Fruit fly (Drosophila melanogaster) whole organism, embryonic: ENCODE results near the gene Nepl12.
A peak's percentile ranks its signal among the peaks of the same experiment; 100 is the strongest.

Experiments
- Abd-B ChIP-seq: fragments of 200-800 bp; sonication (Bioruptor generic); optimal IDR thresholded peaks from 2 replicates; lab custom pipeline; 2018; ENCODE audit warnings: missing biosample characterization, mild to moderate bottlenecking, missing genetic modification characterization, moderate library complexity
- Ada2b ChIP-seq: fragments of 200-800 bp; sonication (Bioruptor generic); IDR thresholded peaks from 2 replicates; pipeline ENCODE4 v1.3.6; 2022; ENCODE audit warnings: missing biosample characterization, missing genetic modification characterization
- B-H2 ChIP-seq: fragments of 200-800 bp; sonication (Bioruptor generic); optimal IDR thresholded peaks from 2 replicates; lab custom pipeline; 2018; ENCODE audit warnings: missing biosample characterization, mild to moderate bottlenecking, missing genetic modification characterization
- Bgb ChIP-seq: fragments of 200-800 bp; sonication (Bioruptor generic); IDR thresholded peaks from 2 replicates; pipeline ENCODE4 v1.3.6; 2022; ENCODE audit warnings: missing biosample characterization, missing genetic modification characterization; ENCODE audit not compliant: partially characterized antibody
- CG10274 ChIP-seq: fragments of 200-800 bp; sonication (Bioruptor generic); optimal IDR thresholded peaks from 3 replicates; lab custom pipeline; 2017; ENCODE audit warnings: missing biosample characterization, mild to moderate bottlenecking, missing genetic modification characterization
- CG11504 ChIP-seq: fragments of 200-800 bp; sonication (Bioruptor generic); optimal IDR thresholded peaks from 3 replicates; lab custom pipeline; 2019; ENCODE audit warnings: missing biosample characterization, mild to moderate bottlenecking, missing genetic modification characterization, moderate library complexity
- CG11560 ChIP-seq: fragments of 200-800 bp; sonication (Bioruptor generic); IDR thresholded peaks from 3 replicates; pipeline ENCODE4 v1.3.6; 2022; ENCODE audit warnings: missing biosample characterization, missing genetic modification characterization
- CG12104 ChIP-seq: fragments of 200-800 bp; sonication (Bioruptor generic); optimal IDR thresholded peaks from 3 replicates; lab custom pipeline; 2016; ENCODE audit warnings: missing biosample characterization, missing genetic modification characterization
- CG12299 ChIP-seq: fragments of 200-800 bp; sonication (Bioruptor generic); optimal IDR thresholded peaks from 2 replicates; lab custom pipeline; 2018; ENCODE audit warnings: missing biosample characterization, mild to moderate bottlenecking, missing genetic modification characterization
- CG14860 ChIP-seq: fragments of 200-800 bp; sonication (Bioruptor generic); IDR thresholded peaks from 3 replicates; pipeline ENCODE4 v1.3.6; 2022; ENCODE audit warnings: missing biosample characterization, missing genetic modification characterization; ENCODE audit not compliant: partially characterized antibody
- CG18262 ChIP-seq: fragments of 200-800 bp; optimal IDR thresholded peaks from 3 replicates; lab custom pipeline; 2019; ENCODE audit warnings: missing biosample characterization, mild to moderate bottlenecking, missing genetic modification characterization, moderate library complexity
- CG2116 ChIP-seq: fragments of 200-800 bp; sonication (Bioruptor generic); optimal IDR thresholded peaks from 3 replicates; lab custom pipeline; 2018; ENCODE audit warnings: missing biosample characterization, mild to moderate bottlenecking, missing genetic modification characterization
- CG30020 ChIP-seq: fragments of 200-800 bp; optimal IDR thresholded peaks from 2 replicates; lab custom pipeline; 2019; ENCODE audit warnings: missing biosample characterization, mild to moderate bottlenecking, missing genetic modification characterization, moderate library complexity
- CG33213 ChIP-seq: fragments of 200-800 bp; sonication (Bioruptor generic); optimal IDR thresholded peaks from 3 replicates; lab custom pipeline; 2016; ENCODE audit warnings: missing biosample characterization, missing genetic modification characterization
- CG42726 ChIP-seq: fragments of 200-800 bp; sonication (Bioruptor generic); IDR thresholded peaks from 2 replicates; pipeline ENCODE4 v1.3.6; 2022; ENCODE audit warnings: missing biosample characterization, missing genetic modification characterization; ENCODE audit not compliant: partially characterized antibody
- CG4707 ChIP-seq: fragments of 200-800 bp; sonication (Bioruptor generic); optimal IDR thresholded peaks from 2 replicates; lab custom pipeline; 2018; ENCODE audit warnings: missing biosample characterization, mild to moderate bottlenecking, missing genetic modification characterization, moderate library complexity
- CG7556 ChIP-seq: fragments of 200-800 bp; sonication (Bioruptor generic); optimal IDR thresholded peaks from 2 replicates; lab custom pipeline; 2017; ENCODE audit warnings: missing biosample characterization, mild to moderate bottlenecking, missing genetic modification characterization
- CG9932 ChIP-seq: fragments of 200-800 bp; sonication (Bioruptor generic); IDR thresholded peaks from 2 replicates; pipeline ENCODE4 v1.3.6; 2022; ENCODE audit warnings: missing biosample characterization, missing genetic modification characterization
- D19A ChIP-seq: fragments of 200-800 bp; optimal IDR thresholded peaks from 3 replicates; lab custom pipeline; 2019; ENCODE audit warnings: missing biosample characterization, mild to moderate bottlenecking, missing genetic modification characterization, moderate library complexity
- Gsc ChIP-seq: fragments of 200-800 bp; sonication (Bioruptor generic); IDR thresholded peaks from 2 replicates; pipeline ENCODE4 v1.3.6; 2022; ENCODE audit warnings: missing biosample characterization, missing genetic modification characterization
- HmgD ChIP-seq: fragments of 200-800 bp; sonication (Bioruptor generic); optimal IDR thresholded peaks from 3 replicates; lab custom pipeline; 2016; ENCODE audit warnings: missing biosample characterization, missing genetic modification characterization
- NK7.1 ChIP-seq: fragments of 200-800 bp; sonication (Bioruptor generic); optimal IDR thresholded peaks from 3 replicates; lab custom pipeline; 2016; ENCODE audit warnings: missing biosample characterization, missing genetic modification characterization
- Poxn ChIP-seq: fragments of 200-800 bp; sonication (Bioruptor generic); IDR thresholded peaks from 2 replicates; pipeline ENCODE4 v1.3.6; 2022; ENCODE audit warnings: missing biosample characterization, missing genetic modification characterization
- Ravus ChIP-seq: fragments of 200-800 bp; sonication (Bioruptor generic); IDR thresholded peaks from 2 replicates; pipeline ENCODE4 v1.3.6; 2022; ENCODE audit warnings: missing biosample characterization, missing genetic modification characterization
- Sry-δ ChIP-seq: fragments of 200-800 bp; sonication (Bioruptor generic); optimal IDR thresholded peaks from 2 replicates; lab custom pipeline; 2016; ENCODE audit warnings: missing biosample characterization, missing genetic modification characterization
- Vsx1 ChIP-seq: fragments of 200-800 bp; sonication (Bioruptor generic); optimal IDR thresholded peaks from 2 replicates; lab custom pipeline; 2017; ENCODE audit warnings: missing biosample characterization, mild to moderate bottlenecking, missing genetic modification characterization, missing genetic modification reagents
- YL-1 ChIP-seq: fragments of 200-800 bp; sonication (Bioruptor generic); optimal IDR thresholded peaks from 3 replicates; lab custom pipeline; 2017; ENCODE audit warnings: missing biosample characterization, mild to moderate bottlenecking, missing genetic modification characterization
- amos ChIP-seq: fragments of 200-800 bp; sonication (Bioruptor generic); IDR thresholded peaks from 2 replicates; pipeline ENCODE4 v1.3.6; 2022; ENCODE audit warnings: missing biosample characterization, missing genetic modification characterization; ENCODE audit not compliant: partially characterized antibody
- bbx ChIP-seq: fragments of 200-800 bp; sonication (Bioruptor generic); IDR thresholded peaks from 2 replicates; pipeline ENCODE4 v1.3.6; 2022; ENCODE audit warnings: missing biosample characterization, missing genetic modification characterization; ENCODE audit not compliant: partially characterized antibody
- bigmax ChIP-seq: fragments of 200-800 bp; sonication (Bioruptor generic); optimal IDR thresholded peaks from 2 replicates; lab custom pipeline; 2018; ENCODE audit warnings: missing biosample characterization, mild to moderate bottlenecking, missing genetic modification characterization
- corto ChIP-seq: fragments of 200-800 bp; sonication (Bioruptor generic); optimal IDR thresholded peaks from 2 replicates; lab custom pipeline; 2016; ENCODE audit warnings: missing biosample characterization, mild to moderate bottlenecking, missing genetic modification characterization, moderate library complexity
- croc ChIP-seq: fragments of 200-800 bp; sonication (Bioruptor generic); conservative IDR thresholded peaks from 3 replicates; pipeline ENCODE4 v1.3.6; 2022; ENCODE audit warnings: missing biosample characterization, missing genetic modification characterization
- dm ChIP-seq: fragments of 200-800 bp; sonication (Bioruptor generic); optimal IDR thresholded peaks from 3 replicates; lab custom pipeline; 2016; ENCODE audit warnings: missing biosample characterization, missing genetic modification characterization
- dmrt11E ChIP-seq: fragments of 200-800 bp; sonication (Bioruptor generic); optimal IDR thresholded peaks from 3 replicates; lab custom pipeline; 2018; ENCODE audit warnings: missing biosample characterization, mild to moderate bottlenecking, missing genetic modification characterization, moderate library complexity
- fd3F ChIP-seq: fragments of 200-800 bp; sonication (Bioruptor generic); optimal IDR thresholded peaks from 2 replicates; lab custom pipeline; 2018; ENCODE audit warnings: missing biosample characterization, mild to moderate bottlenecking, missing genetic modification characterization, moderate library complexity
- fd64A ChIP-seq: fragments of 200-800 bp; sonication (Bioruptor generic); optimal IDR thresholded peaks from 3 replicates; lab custom pipeline; 2018; ENCODE audit warnings: missing biosample characterization, mild to moderate bottlenecking, missing genetic modification characterization
- fu2 ChIP-seq: fragments of 200-800 bp; sonication (Bioruptor generic); optimal IDR thresholded peaks from 2 replicates; lab custom pipeline; 2016; ENCODE audit warnings: missing biosample characterization, missing genetic modification characterization
- gro ChIP-seq: fragments of 200-800 bp; sonication (Bioruptor generic); optimal IDR thresholded peaks from 2 replicates; lab custom pipeline; 2016; ENCODE audit warnings: missing biosample characterization, missing genetic modification characterization
- ham ChIP-seq: fragments of 200-800 bp; sonication (Bioruptor generic); IDR thresholded peaks from 2 replicates; pipeline ENCODE4 v1.3.6; 2022; ENCODE audit warnings: missing biosample characterization, missing genetic modification characterization
- knrl ChIP-seq: fragments of 200-800 bp; sonication (Bioruptor generic); IDR thresholded peaks from 3 replicates; pipeline ENCODE4 v1.3.6; 2022; ENCODE audit warnings: missing biosample characterization, missing genetic modification characterization; ENCODE audit not compliant: partially characterized antibody
- lilli ChIP-seq: fragments of 200-800 bp; sonication (Bioruptor generic); optimal IDR thresholded peaks from 3 replicates; lab custom pipeline; 2016; ENCODE audit warnings: missing biosample characterization, missing genetic modification characterization
- pan ChIP-seq, 4 experiments: fragments of >200 bp in 3 of 4; fragments of 200-800 bp in 1 of 4; sonication (Bioruptor generic) in 1 of 4; optimal IDR thresholded peaks in 3 of 4; IDR thresholded peaks in 1 of 4; 2 replicates each; pipeline versions ENCODE4 v1.3.6 to Lab custom; 2017 to 2022; ENCODE audit warnings: missing biosample characterization in 2 of 4, missing genetic modification characterization in 2 of 4, mixed read lengths in 1 of 4
- pb ChIP-seq: fragments of 200-800 bp; sonication (Bioruptor generic); optimal IDR thresholded peaks from 3 replicates; lab custom pipeline; 2016; ENCODE audit warnings: missing biosample characterization, missing genetic modification characterization
- pzg ChIP-seq: fragments of 200-800 bp; sonication (Bioruptor generic); optimal IDR thresholded peaks from 3 replicates; lab custom pipeline; 2018; ENCODE audit warnings: missing biosample characterization, mild to moderate bottlenecking, missing genetic modification characterization, moderate library complexity
- row ChIP-seq: fragments of 200-800 bp; sonication (Bioruptor generic); IDR thresholded peaks from 3 replicates; pipeline ENCODE4 v1.3.6; 2022; ENCODE audit warnings: missing biosample characterization, missing genetic modification characterization
- seq ChIP-seq: fragments of 200-800 bp; sonication (Bioruptor generic); IDR thresholded peaks from 2 replicates; pipeline ENCODE4 v1.3.6; 2022; ENCODE audit warnings: missing biosample characterization, missing genetic modification characterization
- shn ChIP-seq: fragments of 200-800 bp; sonication (Bioruptor generic); optimal IDR thresholded peaks from 3 replicates; lab custom pipeline; 2016; ENCODE audit warnings: missing biosample characterization, missing genetic modification characterization
- sim ChIP-seq: fragments of 200-800 bp; sonication (Bioruptor generic); IDR thresholded peaks from 2 replicates; pipeline ENCODE4 v1.3.6; 2022; ENCODE audit warnings: missing biosample characterization, missing genetic modification characterization
- slp2 ChIP-seq: fragments of 200-800 bp; sonication (Bioruptor generic); optimal IDR thresholded peaks from 2 replicates; lab custom pipeline; 2016; ENCODE audit warnings: missing biosample characterization, missing genetic modification characterization
- sr ChIP-seq: fragments of 200-800 bp; sonication (Bioruptor generic); IDR thresholded peaks from 3 replicates; pipeline ENCODE4 v1.3.6; 2022; ENCODE audit warnings: missing biosample characterization, missing genetic modification characterization
- wek ChIP-seq: fragments of 200-800 bp; sonication (Bioruptor generic); optimal IDR thresholded peaks from 3 replicates; lab custom pipeline; 2018; ENCODE audit warnings: missing biosample characterization, mild to moderate bottlenecking, missing genetic modification characterization, moderate library complexity

Gene Nepl12

dm6 chr3R:9630633-9631095, 44.7 kb upstream of the Nepl12 start, which contains the start of gene Calr (continued):
- TF ChIP-seq Ada2b (GFP tag; lab: Robert Waterston, UW) (no peak), croc (no peak), NK7.1 (GFP tag; lab: Kevin White, UChicago) (peak; percentile 37), knrl (GFP tag; lab: Robert Waterston, UW) (no peak), CG12104 (GFP tag; lab: Kevin White, UChicago) (no peak), B-H2 (GFP tag; lab: Kevin White, UChicago) (peak; percentile 79), pan (optimal IDR thresholded peaks at IDR 0.05; lab: Kevin White, UChicago) (no peak), pan (GFP tag; optimal IDR thresholded peaks at IDR 0.05 in 1 of 2, IDR thresholded peaks at IDR 0.05 in 1 of 2) (no peak), CG14860 (GFP tag; lab: Robert Waterston, UW) (no peak), sim (no peak), Abd-B (GFP tag; lab: Kevin White, UChicago) (no peak), Ravus (GFP tag; lab: Robert Waterston, UW) (no peak), D19A (peak; percentile 30), CG7556 (GFP tag; lab: Kevin White, UChicago) (no peak), CG11504 (no peak), CG12299 (tag; lab: Kevin White, UChicago) (no peak), pzg (GFP tag; lab: Kevin White, UChicago) (peak; percentile 83), HmgD (GFP tag; lab: Kevin White, UChicago) (peak; percentile 63), seq (no peak), bbx (GFP tag; lab: Robert Waterston, UW) (no peak), CG33213 (GFP tag; lab: Kevin White, UChicago) (peak; percentile 50), CG11560 (tag; lab: Robert Waterston, UW) (no peak), CG2116 (GFP tag; lab: Kevin White, UChicago) (peak; percentile 100), CG30020 (tag; lab: Kevin White, UChicago) (peak; percentile 61), CG18262 (tag; lab: Kevin White, UChicago) (no peak), fd64A (peak; percentile 8), YL-1 (GFP tag; lab: Kevin White, UChicago) (peak; percentile 74), amos (GFP tag; lab: Robert Waterston, UW) (no peak), pb (GFP tag; lab: Kevin White, UChicago) (no peak), gro (GFP tag; lab: Kevin White, UChicago) (peak; percentile 53), ham (no peak), Gsc (GFP tag; lab: Robert Waterston, UW) (no peak), CG4707 (GFP tag; lab: Kevin White, UChicago) (peak; percentile 27), dm (GFP tag; lab: Kevin White, UChicago) (no peak), wek (peak; percentile 63), Sry-δ (GFP tag; lab: Kevin White, UChicago) (peak; percentile 54), lilli (peak; percentile 68), fd3F (GFP tag; lab: Kevin White, UChicago) (no peak), CG10274 (GFP tag; lab: Kevin White, UChicago) (no peak), slp2 (GFP tag; lab: Kevin White, UChicago) (no peak), corto (GFP tag; lab: Kevin White, UChicago) (no peak), shn (GFP tag; lab: Kevin White, UChicago) (peak; percentile 43), Poxn (GFP tag; lab: Robert Waterston, UW) (no peak), CG42726 (GFP tag; lab: Robert Waterston, UW) (no peak), fu2 (GFP tag; lab: Kevin White, UChicago) (no peak), Vsx1 (GFP tag; lab: Kevin White, UChicago) (peak; percentile 46), bigmax (GFP tag; lab: Kevin White, UChicago) (no peak), sr (GFP tag; lab: Robert Waterston, UW) (no peak), row (GFP tag; lab: Robert Waterston, UW) (no peak), dmrt11E (peak; percentile 27), Bgb (no peak), CG9932 (GFP tag; lab: Robert Waterston, UW) (no peak)
